Fruit fly (Drosophila melanogaster): ENCODE results near the gene CG17270.

The CG17270 gene

DNA sequence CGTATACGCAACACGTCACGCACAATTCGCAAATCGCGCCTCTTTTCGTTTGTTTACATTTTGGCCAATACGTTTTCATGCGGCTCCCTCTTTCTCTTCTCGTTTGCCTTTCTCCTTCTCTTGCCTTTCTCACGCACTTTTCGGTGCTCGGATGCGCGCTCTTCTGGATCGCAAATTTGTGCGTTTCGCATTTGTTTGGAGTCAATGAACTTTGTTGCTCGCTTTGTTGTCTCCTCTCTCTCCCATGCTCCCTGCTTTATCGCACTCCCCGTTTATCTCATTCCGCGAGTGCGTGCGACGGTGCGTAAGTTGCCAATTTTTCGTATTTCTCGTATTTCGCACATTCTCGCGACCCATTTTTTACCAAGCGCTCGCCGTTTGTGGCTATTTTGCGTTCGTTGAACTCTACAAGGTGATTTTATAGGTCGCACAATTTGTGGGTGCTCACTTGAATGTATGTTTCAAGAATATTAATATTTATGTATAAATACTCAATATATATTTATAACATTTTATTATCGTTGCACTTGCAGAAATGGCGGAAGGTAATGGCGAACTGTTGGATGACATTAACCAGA, 27.4 kb downstream of the CG17270 start:
- no peak for TF ChIP-seq CG1621 (tag; optimal IDR thresholded peaks at IDR 0.05)
- TF ChIP-seq CG6163 (GFP tag; IDR thresholded peaks at IDR 0.05): 0 out of 3 replicates have a peak, but pooled peaks have one; percentile 29
- peak; percentile 57 for TF ChIP-seq svp (GFP tag)
- no peak for TF ChIP-seq CG16779 (tag; optimal IDR thresholded peaks at IDR 0.05)
- TF ChIP-seq Met (GFP tag; optimal IDR thresholded peaks at IDR 0.05): no peak
- TF ChIP-seq CG9139 (GFP tag; optimal IDR thresholded peaks at IDR 0.05): no peak
- TF ChIP-seq Eip75B (GFP tag; optimal IDR thresholded peaks at IDR 0.05): no peak

DNA sequence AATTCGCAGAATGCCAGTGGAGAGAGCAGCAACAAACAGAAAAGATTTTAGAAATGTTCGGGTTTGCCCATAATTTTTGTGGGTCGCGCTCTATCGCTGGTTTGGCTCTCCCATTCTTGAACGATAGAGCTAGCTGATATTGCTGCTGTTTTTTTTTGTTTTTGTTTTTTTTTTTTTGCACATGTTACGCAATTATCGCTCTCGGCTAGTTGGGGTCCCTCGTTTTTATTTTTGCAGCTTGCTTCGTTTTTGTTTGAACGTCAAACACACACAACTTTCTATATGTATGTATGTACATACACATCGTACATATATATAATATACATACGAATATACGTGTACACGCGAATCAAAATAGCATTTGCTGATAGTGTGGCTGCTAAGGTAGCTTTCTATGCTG, 28.3 kb downstream of the CG17270 start:
- TF ChIP-seq Lpt (GFP tag; optimal IDR thresholded peaks at IDR 0.05) (peak; percentile 44), CG10669 (GFP tag; optimal IDR thresholded peaks at IDR 0.05) (no peak), dac (GFP tag; optimal IDR thresholded peaks at IDR 0.05) (no peak), esn (GFP tag; optimal IDR thresholded peaks at IDR 0.05) (no peak), CG11294 (GFP tag; IDR thresholded peaks at IDR 0.05) (no peak), svp (GFP tag) (peak; percentile 36), CG6276 (GFP tag; optimal IDR thresholded peaks at IDR 0.05) (peak; percentile 53), vri (GFP tag; optimal IDR thresholded peaks at IDR 0.05) (peak; percentile 45), CG6163 (GFP tag; IDR thresholded peaks at IDR 0.05) (peak; percentile 43; the same call in 1 of the 3 replicates), CG15336 (GFP tag; IDR thresholded peaks at IDR 0.05) (peak; percentile 77), CG7368 (GFP tag; optimal IDR thresholded peaks at IDR 0.05) (no peak), CG8119 (GFP tag; IDR thresholded peaks at IDR 0.05) (peak; percentile 62; the same call in 1 of the 3 replicates), net (GFP tag; optimal IDR thresholded peaks at IDR 0.05) (no peak), CG11902 (GFP tag; optimal IDR thresholded peaks at IDR 0.05) (no peak)

DNA sequence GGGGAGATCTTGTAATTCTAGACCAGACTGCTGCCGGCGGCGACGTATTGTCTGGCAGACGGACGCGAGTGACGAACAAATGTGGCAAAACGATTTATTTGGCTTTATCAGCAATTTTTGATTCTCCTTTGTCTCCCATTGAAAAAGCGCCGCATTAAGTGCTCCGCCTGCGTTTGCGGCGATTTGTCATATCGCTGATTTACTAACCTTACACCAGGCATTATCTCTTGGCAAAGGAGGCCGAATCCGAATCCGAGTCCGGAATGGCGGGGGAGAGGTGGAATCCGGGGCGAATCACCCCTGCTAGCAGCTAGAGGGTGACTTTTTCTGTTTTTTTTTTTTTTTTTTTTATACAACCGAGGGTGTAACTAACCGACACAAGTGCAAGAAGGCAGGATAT, 30.2 kb downstream of the CG17270 start:
- TF ChIP-seq CG8119 (GFP tag; IDR thresholded peaks at IDR 0.05) (0 out of 3 replicates have a peak, but pooled peaks have one; percentile 21), CG3919 (GFP tag; optimal IDR thresholded peaks at IDR 0.05) (no peak), Sox14 (GFP tag; optimal IDR thresholded peaks at IDR 0.05) (peak; percentile 53), svp (GFP tag) (peak; percentile 98), Eip93F (GFP tag; optimal IDR thresholded peaks at IDR 0.05) (peak; percentile 29)

DNA sequence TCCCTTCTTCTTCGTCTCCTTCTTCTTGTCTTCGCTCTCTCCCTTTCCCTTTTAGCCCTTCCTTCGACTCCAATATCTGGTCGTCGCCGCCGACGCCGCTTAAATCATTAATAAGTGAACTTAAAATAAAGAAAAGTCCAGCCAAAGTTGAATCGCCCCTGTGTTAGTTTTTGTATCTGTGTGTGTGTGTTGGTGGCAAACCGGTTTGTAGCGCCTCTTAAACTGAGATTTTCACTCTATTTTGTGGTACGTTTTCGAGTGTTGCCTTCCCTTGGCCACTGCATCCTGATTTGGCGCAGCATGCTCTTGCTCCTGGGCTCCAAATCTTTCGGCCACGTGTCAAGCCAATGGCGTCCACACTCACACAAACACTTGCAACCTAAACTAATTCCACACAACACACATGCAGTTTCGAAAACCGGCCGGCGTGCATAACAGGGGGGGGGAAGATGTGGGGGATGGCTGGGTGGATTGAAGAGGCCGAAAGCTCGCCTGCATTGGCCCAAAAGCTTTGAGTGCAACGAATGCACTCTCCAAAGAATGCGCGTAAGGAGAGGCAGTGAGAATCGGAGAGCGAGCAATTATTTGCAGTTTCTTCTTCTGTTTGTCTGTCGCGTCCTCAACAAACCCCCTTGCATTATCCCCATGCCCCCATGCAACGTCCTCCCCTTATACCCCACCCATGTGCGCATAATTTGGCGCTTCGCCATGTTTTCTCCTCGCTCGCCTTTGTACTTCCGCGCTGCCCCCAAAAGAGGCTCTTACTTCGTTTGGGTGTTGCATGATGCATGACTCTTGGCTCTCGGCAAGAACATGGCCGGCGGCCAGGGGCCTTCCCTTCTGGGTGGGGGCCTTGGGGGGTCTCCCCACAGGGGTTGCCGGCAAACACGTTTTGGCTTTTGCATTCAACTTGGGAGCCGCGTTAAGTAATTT, 34.0 kb downstream of the CG17270 start:
- TF ChIP-seq vri (GFP tag; optimal IDR thresholded peaks at IDR 0.05) (peak; percentile 58), esn (GFP tag; optimal IDR thresholded peaks at IDR 0.05) (no peak), salr (GFP tag; optimal IDR thresholded peaks at IDR 0.05) (peak; percentile 40 to 56), pdm3 (GFP tag; optimal IDR thresholded peaks at IDR 0.05) (no peak), CG8119 (GFP tag; IDR thresholded peaks at IDR 0.05) (peak; percentile 58; the same call in 2 of the 3 replicates), Gug (GFP tag; IDR thresholded peaks at IDR 0.05) (peak; percentile 63), Blimp-1 (GFP tag; optimal IDR thresholded peaks at IDR 0.05) (peak; percentile 67), CG15336 (GFP tag; IDR thresholded peaks at IDR 0.05) (peak; percentile 73; the same call in 1 of the 2 replicates), CG6808 (GFP tag; optimal IDR thresholded peaks at IDR 0.05) (peak; percentile 14), fkh (GFP tag; optimal IDR thresholded peaks at IDR 0.05) (no peak), net (GFP tag; optimal IDR thresholded peaks at IDR 0.05) (peak; percentile 27), eg (GFP tag; IDR thresholded peaks at IDR 0.05) (peak; percentile 75; the same call in 2 of the 3 replicates), OdsH (GFP tag; optimal IDR thresholded peaks at IDR 0.05) (no peak), CG6792 (GFP tag; optimal IDR thresholded peaks at IDR 0.05) (no peak), lz (GFP tag; optimal IDR thresholded peaks at IDR 0.05) (no peak), CG16779 (tag; optimal IDR thresholded peaks at IDR 0.05) (peak; percentile 60), Hr4 (GFP tag; optimal IDR thresholded peaks at IDR 0.05) (no peak), CG31627 (GFP tag; optimal IDR thresholded peaks at IDR 0.05) (no peak), ss (GFP tag; optimal IDR thresholded peaks at IDR 0.05) (peak; percentile 38 to 74), CG10669 (GFP tag; optimal IDR thresholded peaks at IDR 0.05) (no peak), Sox102F (GFP tag; optimal IDR thresholded peaks at IDR 0.05) (no peak), CG11762 (GFP tag; optimal IDR thresholded peaks at IDR 0.05; ENCODE audit: insufficient read depth) (no peak), CG6163 (GFP tag; IDR thresholded peaks at IDR 0.05) (peak; percentile 76), CG32006 (GFP tag; optimal IDR thresholded peaks at IDR 0.05) (peak; percentile 25), dsx (GFP tag; optimal IDR thresholded peaks at IDR 0.05; ENCODE audit: poor library complexity, severe bottlenecking) (peak; percentile 67), dac (GFP tag; optimal IDR thresholded peaks at IDR 0.05) (no peak), achi (GFP tag; optimal IDR thresholded peaks at IDR 0.05) (peak; percentile 44), CG7368 (GFP tag; optimal IDR thresholded peaks at IDR 0.05) (peak; percentile 40), CG1621 (tag; optimal IDR thresholded peaks at IDR 0.05) (peak; percentile 5), Eip78C (GFP tag) (peak; percentile 18)
